Worm (Caenorhabditis elegans): ENCODE results near the gene C09G4.4.

DNA sequence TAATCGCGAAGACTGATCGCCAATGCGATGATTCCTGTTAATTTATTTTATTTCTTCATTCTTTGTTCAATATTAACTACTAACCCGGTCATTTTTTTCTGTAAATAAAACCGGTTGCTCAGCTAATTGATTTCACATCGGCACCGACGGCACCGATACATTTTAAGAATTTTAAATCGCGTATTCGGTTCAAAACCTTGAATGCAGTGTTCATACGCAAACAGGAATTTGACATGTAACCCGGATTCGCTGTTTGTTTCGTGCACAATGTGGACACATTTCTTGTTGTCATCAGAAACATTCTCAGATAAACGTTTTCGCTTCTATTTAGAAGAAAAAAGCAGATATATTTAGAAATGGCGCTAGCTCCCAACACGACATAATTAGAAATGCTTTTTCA is 12.8 kb upstream of the C09G4.4 start:
- TF ChIP-seq nhr-11 (tag; optimal IDR thresholded peaks at IDR 0.05) (no peak), ttx-3 (tag; optimal IDR thresholded peaks at IDR 0.05) (no peak), ceh-18 (tag; optimal IDR thresholded peaks at IDR 0.05) (no peak), syd-9 (tag; optimal IDR thresholded peaks at IDR 0.05) (no peak), K09A11.1 (tag; optimal IDR thresholded peaks at IDR 0.05; ENCODE audit: insufficient read depth) (no peak), unc-3 (GFP tag; conservative IDR thresholded peaks at IDR 0.05) (no peak), unc-3 (tag; optimal IDR thresholded peaks at IDR 0.05) (no peak), rnt-1 (tag; optimal IDR thresholded peaks at IDR 0.05) (no peak), lin-11 (tag; optimal IDR thresholded peaks at IDR 0.05) (no peak), che-1 (tag; optimal IDR thresholded peaks at IDR 0.05) (no peak), hlh-13 (GFP tag; optimal IDR thresholded peaks at IDR 0.05) (no peak), elt-4 (tag; optimal IDR thresholded peaks at IDR 0.05) (no peak)
